Worm (Caenorhabditis elegans) whole organism, young adult: ENCODE measurements around the gene ent-3.

Source experiments
- B0019.2 ChIP-seq: fragments of 200-800 bp; sonication (Bioruptor generic); conservative IDR thresholded peaks from 2 replicates; pipeline ENCODE4 v1.3.6; 2022; ENCODE audit warnings: missing genetic modification reagents, missing genetic modification characterization, missing compliant biosample characterization
- B0035.1 ChIP-seq: sonication (generic microtip); optimal IDR thresholded peaks from 2 replicates; lab custom pipeline; 2016; ENCODE audit warnings: missing genetic modification characterization, mild to moderate bottlenecking, missing compliant biosample characterization, missing genotype, missing genetic modification reagents
- B0336.3 ChIP-seq: fragments of 200-800 bp; sonication (Bioruptor generic); IDR thresholded peaks from 2 replicates; pipeline ENCODE4 v1.3.6; 2022; ENCODE audit warnings: missing genetic modification characterization, missing compliant biosample characterization
- C06A6.2 ChIP-seq: fragments of 200-800 bp; sonication (Bioruptor generic); conservative IDR thresholded peaks from 2 replicates; pipeline ENCODE4 v1.3.6; 2022; ENCODE audit warnings: missing genetic modification characterization, missing compliant biosample characterization
- C17E4.6 ChIP-seq: fragments of 200-800 bp; sonication (Bioruptor generic); IDR thresholded peaks from 2 replicates; pipeline ENCODE4 v1.3.6; 2022; ENCODE audit warnings: missing genetic modification reagents, missing genetic modification characterization, missing compliant biosample characterization
- F23B12.7 ChIP-seq: sonication (generic microtip); optimal IDR thresholded peaks from 2 replicates; lab custom pipeline; 2017; ENCODE audit warnings: missing genetic modification characterization, mild to moderate bottlenecking, missing compliant biosample characterization, antibody characterized with exemption, moderate library complexity; ENCODE audit not compliant: insufficient read depth
- F49E8.2 ChIP-seq: sonication (generic microtip); optimal IDR thresholded peaks from 3 replicates; lab custom pipeline; 2017; ENCODE audit warnings: missing genetic modification characterization, mild to moderate bottlenecking, missing compliant biosample characterization, antibody characterized with exemption, moderate library complexity; ENCODE audit not compliant: insufficient read depth
- F52B5.7 ChIP-seq: sonication (generic microtip); optimal IDR thresholded peaks from 2 replicates; lab custom pipeline; 2016; ENCODE audit warnings: mild to moderate bottlenecking, missing genetic modification characterization, missing compliant biosample characterization
- F57A8.1 ChIP-seq: fragments of 200-800 bp; sonication (Bioruptor generic); optimal IDR thresholded peaks from 2 replicates; lab custom pipeline; 2018; ENCODE audit warnings: mild to moderate bottlenecking, missing genetic modification characterization, moderate library complexity, missing compliant biosample characterization
- F57C9.4 ChIP-seq: sonication (generic microtip); optimal IDR thresholded peaks from 2 replicates; lab custom pipeline; 2017; ENCODE audit warnings: mild to moderate bottlenecking, missing genetic modification characterization, missing compliant biosample characterization
- Y53F4B.3 ChIP-seq: fragments of 200-800 bp; sonication (Bioruptor generic); IDR thresholded peaks from 2 replicates; pipeline ENCODE4 v1.3.6; 2022; ENCODE audit warnings: missing genetic modification reagents, missing genetic modification characterization, missing compliant biosample characterization
- Y53G8AR.9 ChIP-seq: fragments of 200-800 bp; sonication (Bioruptor generic); conservative IDR thresholded peaks from 2 replicates; pipeline ENCODE4 v1.3.6; 2022; ENCODE audit warnings: missing genetic modification reagents, missing genetic modification characterization, missing compliant biosample characterization
- Y79H2A.3 ChIP-seq: fragments of 200-800 bp; sonication (Bioruptor generic); conservative IDR thresholded peaks from 2 replicates; pipeline ENCODE4 v1.3.6; 2022; ENCODE audit warnings: missing genetic modification reagents, missing genetic modification characterization, missing compliant biosample characterization
- akir-1 ChIP-seq: fragments of 200-800 bp; sonication (Bioruptor generic); optimal IDR thresholded peaks from 2 replicates; lab custom pipeline; 2018; ENCODE audit warnings: mild to moderate bottlenecking, missing genetic modification characterization, moderate library complexity, missing compliant biosample characterization
- ama-1 ChIP-seq, 3 experiments: fragments of 150-350 bp in 1 of 3; sonication (generic microtip) in 2 of 3; optimal IDR thresholded peaks; 2 replicates each; lab custom pipeline; 2014 to 2018; ENCODE audit warnings: missing biosample characterization in 2 of 3, missing genetic modification characterization in 2 of 3, missing genetic modification reagents in 2 of 3
- athp-1 ChIP-seq: sonication (generic microtip); optimal IDR thresholded peaks from 2 replicates; lab custom pipeline; 2017; ENCODE audit warnings: mild to moderate bottlenecking, missing genetic modification characterization, missing compliant biosample characterization
- attf-5 ChIP-seq: fragments of 200-800 bp; sonication (Bioruptor generic); optimal IDR thresholded peaks from 2 replicates; lab custom pipeline; 2018; ENCODE audit warnings: mild to moderate bottlenecking, missing genetic modification characterization, missing compliant biosample characterization
- cebp-1 ChIP-seq, 2 experiments: fragments of 200-800 bp in 1 of 2; sonication (Bioruptor generic) in 1 of 2; sonication (generic microtip) in 1 of 2; IDR thresholded peaks in 1 of 2; optimal IDR thresholded peaks in 1 of 2; 2 replicates each; pipeline versions ENCODE4 v1.3.6 to Lab custom; 2017 to 2022; ENCODE audit warnings: missing compliant biosample characterization in 2 of 2, missing genetic modification characterization in 2 of 2, mild to moderate bottlenecking in 1 of 2, missing genetic modification reagents in 1 of 2, moderate library complexity in 1 of 2
- ceh-27 ChIP-seq: fragments of 200-800 bp; sonication (Bioruptor generic); optimal IDR thresholded peaks from 2 replicates; lab custom pipeline; 2018; ENCODE audit warnings: mild to moderate bottlenecking, missing genetic modification characterization, moderate library complexity, missing compliant biosample characterization
- ceh-58 ChIP-seq: fragments of 200-800 bp; sonication (Bioruptor generic); IDR thresholded peaks from 2 replicates; pipeline ENCODE4 v1.3.6; 2022; ENCODE audit warnings: missing genetic modification characterization, missing compliant biosample characterization
- ceh-91 ChIP-seq: fragments of 200-800 bp; sonication (Bioruptor generic); IDR thresholded peaks from 2 replicates; pipeline ENCODE4 v1.3.6; 2022; ENCODE audit warnings: missing genetic modification reagents, missing genetic modification characterization, missing compliant biosample characterization
- chd-7 ChIP-seq: sonication (generic microtip); optimal IDR thresholded peaks from 2 replicates; lab custom pipeline; 2016; ENCODE audit warnings: mild to moderate bottlenecking, missing genetic modification characterization, moderate library complexity, missing compliant biosample characterization
- dox-1 ChIP-seq: fragments of 200-800 bp; sonication (Bioruptor generic); IDR thresholded peaks from 2 replicates; pipeline ENCODE4 v1.3.6; 2022; ENCODE audit warnings: missing genetic modification reagents, missing genetic modification characterization, missing compliant biosample characterization
- egl-18 ChIP-seq: fragments of 200-800 bp; sonication (Bioruptor generic); IDR thresholded peaks from 2 replicates; pipeline ENCODE4 v1.3.6; 2022; ENCODE audit warnings: missing genetic modification reagents, missing genetic modification characterization, missing compliant biosample characterization
- egl-44 ChIP-seq: fragments of 200-800 bp; sonication (Bioruptor generic); IDR thresholded peaks from 2 replicates; pipeline ENCODE4 v1.3.6; 2022; ENCODE audit warnings: missing genetic modification reagents, missing genetic modification characterization, missing compliant biosample characterization
- ekl-4 ChIP-seq: fragments of 200-800 bp; sonication (Bioruptor generic); IDR thresholded peaks from 2 replicates; pipeline ENCODE4 v1.3.6; 2022; ENCODE audit warnings: missing genetic modification reagents, missing genetic modification characterization, missing compliant biosample characterization
- ets-4 ChIP-seq: fragments of 200-800 bp; sonication (Bioruptor generic); optimal IDR thresholded peaks from 2 replicates; lab custom pipeline; 2018; ENCODE audit warnings: mild to moderate bottlenecking, missing genetic modification characterization, missing compliant biosample characterization
- fkh-3 ChIP-seq: sonication (generic microtip); optimal IDR thresholded peaks from 2 replicates; lab custom pipeline; 2016; ENCODE audit warnings: mild to moderate bottlenecking, missing genetic modification characterization, missing compliant biosample characterization
- hlh-12 ChIP-seq: sonication (generic microtip); optimal IDR thresholded peaks from 2 replicates; lab custom pipeline; 2016; ENCODE audit warnings: missing genetic modification characterization, missing compliant biosample characterization
- let-607 ChIP-seq, 2 experiments: fragments of 200-800 bp in 1 of 2; sonication (Bioruptor generic) in 1 of 2; sonication (generic microtip) in 1 of 2; optimal IDR thresholded peaks; 2 replicates each; lab custom pipeline; 2016 to 2018; ENCODE audit warnings: mild to moderate bottlenecking in 2 of 2, missing compliant biosample characterization in 2 of 2, missing genetic modification characterization in 2 of 2, moderate library complexity in 2 of 2, missing genotype in 1 of 2
- lin-35 ChIP-seq, 3 experiments: fragments of 150-350 bp in 2 of 3; sonication (generic microtip) in 1 of 3; optimal IDR thresholded peaks; 2 replicates each; lab custom pipeline; 2014 to 2018; ENCODE audit warnings: missing biosample characterization in 3 of 3, missing genetic modification characterization in 3 of 3, missing genetic modification reagents in 3 of 3
- lin-40 ChIP-seq: sonication (generic microtip); optimal IDR thresholded peaks from 2 replicates; lab custom pipeline; 2016; ENCODE audit warnings: missing genetic modification characterization, mild to moderate bottlenecking, missing compliant biosample characterization, missing genotype, missing genetic modification reagents
- lin-54 ChIP-seq: fragments of 200-800 bp; sonication (Bioruptor generic); optimal IDR thresholded peaks from 2 replicates; lab custom pipeline; 2018; ENCODE audit warnings: mild to moderate bottlenecking, missing genetic modification characterization, missing compliant biosample characterization
- madf-3 ChIP-seq: fragments of 200-800 bp; sonication (Bioruptor generic); IDR thresholded peaks from 2 replicates; pipeline ENCODE4 v1.3.6; 2022; ENCODE audit warnings: missing genetic modification reagents, missing genetic modification characterization, missing compliant biosample characterization
- mcd-1 ChIP-seq: fragments of 200-800 bp; sonication (Bioruptor generic); IDR thresholded peaks from 2 replicates; pipeline ENCODE4 v1.3.6; 2022; ENCODE audit warnings: missing genetic modification reagents, missing genetic modification characterization, missing compliant biosample characterization
- mxl-1 ChIP-seq: sonication (generic microtip); optimal IDR thresholded peaks from 2 replicates; lab custom pipeline; 2016; ENCODE audit warnings: missing genetic modification characterization, missing compliant biosample characterization
- nfya-1 ChIP-seq: sonication (generic microtip); optimal IDR thresholded peaks from 2 replicates; lab custom pipeline; 2017; ENCODE audit warnings: antibody characterized with exemption, missing compliant biosample characterization, missing genetic modification characterization, borderline replicate concordance; ENCODE audit not compliant: insufficient read depth
- nfya-2 ChIP-seq: fragments of 200-800 bp; sonication (Bioruptor generic); IDR thresholded peaks from 2 replicates; pipeline ENCODE4 v1.3.6; 2022; ENCODE audit warnings: missing genetic modification reagents, missing genetic modification characterization, missing compliant biosample characterization
- nhr-179 ChIP-seq: sonication (generic microtip); optimal IDR thresholded peaks from 2 replicates; lab custom pipeline; 2016; ENCODE audit warnings: mild to moderate bottlenecking, missing genetic modification characterization, missing compliant biosample characterization
- rcor-1 ChIP-seq: fragments of 200-800 bp; sonication (Bioruptor generic); IDR thresholded peaks from 2 replicates; pipeline ENCODE4 v1.3.6; 2022; ENCODE audit warnings: missing genetic modification reagents, missing genetic modification characterization, missing compliant biosample characterization
- rec-8 ChIP-seq, 2 experiments: sonication (generic microtip); optimal IDR thresholded peaks; 2 replicates each; lab custom pipeline; 2016; ENCODE audit warnings: mild to moderate bottlenecking in 2 of 2, missing genetic modification characterization in 2 of 2, missing genetic modification reagents in 2 of 2, missing genotype in 2 of 2, missing biosample characterization in 1 of 2, missing compliant biosample characterization in 1 of 2, moderate library complexity in 1 of 2
- tbp1 ChIP-seq: fragments of 200-800 bp; sonication (Bioruptor generic); optimal IDR thresholded peaks from 2 replicates; lab custom pipeline; 2018; ENCODE audit warnings: mild to moderate bottlenecking, missing genetic modification characterization, missing compliant biosample characterization
- xnd-1 ChIP-seq: sonication (generic microtip); optimal IDR thresholded peaks from 2 replicates; lab custom pipeline; 2016; ENCODE audit warnings: missing genotype, missing genetic modification reagents, missing genetic modification characterization, missing compliant biosample characterization
- zfh-2 ChIP-seq: fragments of 200-800 bp; sonication (Bioruptor generic); conservative IDR thresholded peaks from 2 replicates; pipeline ENCODE4 v1.3.6; 2022; ENCODE audit warnings: missing genetic modification reagents, missing genetic modification characterization, missing compliant biosample characterization
- zim-3 ChIP-seq: sonication (generic microtip); optimal IDR thresholded peaks from 2 replicates; lab custom pipeline; 2017; ENCODE audit warnings: mild to moderate bottlenecking, missing genetic modification characterization, moderate library complexity, missing compliant biosample characterization

Gene ent-3

ce11 chrV:14197651-14198050, 38.2 kb downstream of the ent-3 start (continued):
- TF ChIP-seq B0019.2 (GFP tag; lab: Robert Waterston, UW), result 0 out of 2 replicates have a peak, but pooled peaks have one; percentile 13
- TF ChIP-seq ceh-27 (GFP tag; lab: Kevin White, UChicago), result no peak
- no peak for TF ChIP-seq ceh-91

ce11 chrV:14194514-14194913, 41.3 kb downstream of the ent-3 start:
- no peak for TF ChIP-seq fkh-3 (tag; lab: Kevin White, UChicago)
- no peak for TF ChIP-seq ceh-27 (GFP tag; lab: Kevin White, UChicago)
- no peak for TF ChIP-seq ceh-58 (GFP tag; lab: Robert Waterston, UW)
- TF ChIP-seq let-607 (tag; optimal IDR thresholded peaks at IDR 0.05; lab: Kevin White, UChicago), result no peak
- TF ChIP-seq egl-18 (GFP tag; lab: Robert Waterston, UW), result no peak
- TF ChIP-seq C17E4.6, result no peak
- TF ChIP-seq mcd-1 (GFP tag; lab: Robert Waterston, UW), result no peak; the same call in 1 of the 2 replicates
- no peak for TF ChIP-seq rcor-1 (GFP tag; lab: Robert Waterston, UW)
- TF ChIP-seq B0336.3 (GFP tag; lab: Robert Waterston, UW), result peak; percentile 23; the same call in 1 of the 2 replicates
- TF ChIP-seq Y53G8AR.9, result no peak
- TF ChIP-seq ets-4 (GFP tag; lab: Kevin White, UChicago), result no peak
- no peak for TF ChIP-seq zim-3
- TF ChIP-seq F49E8.2 (tag; lab: Kevin White, UChicago), result no peak
- TF ChIP-seq akir-1 (GFP tag; lab: Kevin White, UChicago), result no peak
- peak; percentile 4 for TF ChIP-seq ama-1 (optimal IDR thresholded peaks at IDR 0.05; lab: Kevin White, UChicago)
- TF ChIP-seq ama-1 (GFP tag; optimal IDR thresholded peaks at IDR 0.05; lab: Kevin White, UChicago), result no peak
- TF ChIP-seq lin-54 (GFP tag; lab: Kevin White, UChicago), result no peak
- no peak for TF ChIP-seq F52B5.7 (tag; lab: Kevin White, UChicago)
- TF ChIP-seq lin-35 (GFP tag; optimal IDR thresholded peaks at IDR 0.05; lab: Kevin White, UChicago), result no peak
- no peak for TF ChIP-seq attf-5
- no peak for TF ChIP-seq nfya-2
- TF ChIP-seq dox-1 (GFP tag; lab: Robert Waterston, UW), result 0 out of 2 replicates have a peak, but pooled peaks have one; percentile 20
- TF ChIP-seq hlh-12 (tag; lab: Kevin White, UChicago), result no peak
- TF ChIP-seq tbp1, result no peak
- TF ChIP-seq ceh-91, result no peak
- TF ChIP-seq zfh-2 (GFP tag; lab: Robert Waterston, UW), result peak; percentile 57
- TF ChIP-seq F57C9.4 (tag; lab: Kevin White, UChicago), result no peak
- no peak for TF ChIP-seq B0019.2 (GFP tag; lab: Robert Waterston, UW)
- no peak for TF ChIP-seq Y53F4B.3 (GFP tag; lab: Robert Waterston, UW)
- TF ChIP-seq rec-8 (tag; optimal IDR thresholded peaks at IDR 0.05; lab: Kevin White, UChicago), result no peak
- TF ChIP-seq Y79H2A.3 (GFP tag; lab: Robert Waterston, UW), result no peak
- TF ChIP-seq madf-3 (GFP tag; lab: Robert Waterston, UW), result no peak
- no peak for TF ChIP-seq cebp-1 (GFP tag; IDR thresholded peaks at IDR 0.05; lab: Robert Waterston, UW)
- no peak for TF ChIP-seq cebp-1 (tag; optimal IDR thresholded peaks at IDR 0.05; lab: Kevin White, UChicago)
- TF ChIP-seq, all 124 proteins: peak for 4

- no peak for TF ChIP-seq F23B12.7
- no peak for TF ChIP-seq B0035.1 (tag; lab: Kevin White, UChicago)
- TF ChIP-seq athp-1 (tag; lab: Kevin White, UChicago), result no peak
- TF ChIP-seq egl-44 (GFP tag; lab: Robert Waterston, UW), result 0 out of 2 replicates have a peak, but pooled peaks have one; percentile 35
- TF ChIP-seq F52B5.7 (tag; lab: Kevin White, UChicago), result no peak
- no peak for TF ChIP-seq xnd-1 (tag; lab: Kevin White, UChicago)
- peak; percentile 28 for TF ChIP-seq chd-7 (tag; lab: Kevin White, UChicago)
- no peak for TF ChIP-seq nhr-179 (tag; lab: Kevin White, UChicago)
- no peak for TF ChIP-seq mxl-1 (tag; lab: Kevin White, UChicago)
- TF ChIP-seq ekl-4, result peak; percentile 71; the same call in 1 of the 2 replicates
- TF ChIP-seq C06A6.2 (GFP tag; lab: Robert Waterston, UW), result no peak
- TF ChIP-seq lin-40 (tag; lab: Kevin White, UChicago), result peak; percentile 62
- no peak for TF ChIP-seq nfya-1
- TF ChIP-seq F57A8.1 (GFP tag; lab: Kevin White, UChicago), result no peak
Measured at ce11 chrV:14193451-14193850, 42.4 kb downstream of the ent-3 start, which contains the start of gene atfs-1. Gene atfs-1, plus strand, starts transcription at chrV:14193663.
